Fruit fly (Drosophila melanogaster) whole organism, pupa: ENCODE data around the gene CG7465.
A peak's percentile ranks its signal among the peaks of the same experiment; 100 is the strongest.

Experiments
- CG10348 ChIP-seq: fragments of 200-800 bp; sonication (Bioruptor generic); IDR thresholded peaks from 2 replicates; pipeline ENCODE4 v1.3.6; 2022; ENCODE audit warnings: missing biosample characterization, missing genetic modification characterization
- CG12605 ChIP-seq: fragments of 200-800 bp; sonication (Bioruptor generic); IDR thresholded peaks from 2 replicates; pipeline ENCODE4 v1.3.6; 2022; ENCODE audit warnings: missing biosample characterization, missing genetic modification characterization
- CG13204 ChIP-seq: fragments of 200-800 bp; sonication (Bioruptor generic); optimal IDR thresholded peaks from 2 replicates; lab custom pipeline; 2018; ENCODE audit warnings: missing biosample characterization, mild to moderate bottlenecking, missing genetic modification characterization, moderate library complexity
- CG14655 ChIP-seq: fragments of 200-800 bp; sonication (Bioruptor generic); optimal IDR thresholded peaks from 3 replicates; lab custom pipeline; 2017; ENCODE audit warnings: mild to moderate bottlenecking, missing biosample characterization, missing genetic modification reagents, missing genetic modification characterization
- CG15710 ChIP-seq: fragments of 200-800 bp; sonication (Bioruptor generic); optimal IDR thresholded peaks from 2 replicates; lab custom pipeline; 2018; ENCODE audit warnings: missing biosample characterization, mild to moderate bottlenecking, missing genetic modification characterization, moderate library complexity
- CG17806 ChIP-seq: fragments of 200-800 bp; sonication (Bioruptor generic); optimal IDR thresholded peaks from 2 replicates; lab custom pipeline; 2018; ENCODE audit warnings: missing biosample characterization, mild to moderate bottlenecking, missing genetic modification characterization, moderate library complexity
- CG32121 ChIP-seq: fragments of 200-800 bp; sonication (Bioruptor generic); IDR thresholded peaks from 2 replicates; pipeline ENCODE4 v1.3.6; 2022; ENCODE audit warnings: missing biosample characterization, missing genetic modification characterization
- CG34367 ChIP-seq: fragments of 200-800 bp; sonication (Bioruptor generic); optimal IDR thresholded peaks from 2 replicates; lab custom pipeline; 2018; ENCODE audit warnings: missing biosample characterization, mild to moderate bottlenecking, missing genetic modification characterization
- CG4496 ChIP-seq: fragments of 200-800 bp; sonication (Bioruptor generic); IDR thresholded peaks from 3 replicates; pipeline ENCODE4 v1.3.6; 2022; ENCODE audit warnings: missing biosample characterization, missing genetic modification characterization
- CG8159 ChIP-seq: fragments of 200-800 bp; sonication (Bioruptor generic); optimal IDR thresholded peaks from 3 replicates; lab custom pipeline; 2018; ENCODE audit warnings: missing biosample characterization, mild to moderate bottlenecking, missing genetic modification characterization, moderate library complexity
- CG8301 ChIP-seq: fragments of 200-800 bp; sonication (Bioruptor generic); optimal IDR thresholded peaks from 2 replicates; lab custom pipeline; 2018; ENCODE audit warnings: missing biosample characterization, mild to moderate bottlenecking, missing genetic modification characterization
- CG9948 ChIP-seq: fragments of 200-800 bp; sonication (Bioruptor generic); optimal IDR thresholded peaks from 2 replicates; lab custom pipeline; 2018; ENCODE audit warnings: missing biosample characterization, mild to moderate bottlenecking, missing genetic modification characterization, moderate library complexity
- D1 ChIP-seq: fragments of 200-800 bp; sonication (Bioruptor generic); optimal IDR thresholded peaks from 2 replicates; lab custom pipeline; 2018; ENCODE audit warnings: missing biosample characterization, mild to moderate bottlenecking, missing genetic modification characterization, moderate library complexity
- EcR ChIP-seq: fragments of 200-800 bp; sonication (Bioruptor generic); optimal IDR thresholded peaks from 3 replicates; lab custom pipeline; 2019; ENCODE audit warnings: missing biosample characterization, missing genetic modification characterization, mild to moderate bottlenecking, moderate library complexity, missing genetic modification reagents
- Ets98B ChIP-seq: fragments of 200-800 bp; sonication (Bioruptor generic); IDR thresholded peaks from 2 replicates; pipeline ENCODE4 v1.3.6; 2022; ENCODE audit warnings: missing biosample characterization, missing genetic modification characterization
- Pif1A ChIP-seq: fragments of 200-800 bp; sonication (Bioruptor generic); optimal IDR thresholded peaks from 3 replicates; lab custom pipeline; 2016; ENCODE audit warnings: missing biosample characterization, missing genetic modification characterization
- Pif1B ChIP-seq: fragments of 200-800 bp; sonication (Bioruptor generic); optimal IDR thresholded peaks from 3 replicates; lab custom pipeline; 2016; ENCODE audit warnings: missing biosample characterization, missing genetic modification characterization
- Snoo ChIP-seq: fragments of 200-800 bp; sonication (Bioruptor generic); optimal IDR thresholded peaks from 3 replicates; lab custom pipeline; 2017; ENCODE audit warnings: missing biosample characterization, mild to moderate bottlenecking, missing genetic modification characterization, inconsistent platforms
- fd96Ca ChIP-seq: fragments of 200-800 bp; sonication (Bioruptor generic); IDR thresholded peaks from 3 replicates; pipeline ENCODE4 v1.3.6; 2022; ENCODE audit warnings: missing biosample characterization, missing genetic modification characterization
- gl ChIP-seq: fragments of 200-800 bp; sonication (Bioruptor generic); optimal IDR thresholded peaks from 2 replicates; lab custom pipeline; 2018; ENCODE audit warnings: missing biosample characterization, mild to moderate bottlenecking, missing genetic modification characterization
- rn ChIP-seq: fragments of 200-800 bp; sonication (Bioruptor generic); IDR thresholded peaks from 2 replicates; pipeline ENCODE4 v1.3.6; 2022; ENCODE audit warnings: missing biosample characterization, missing genetic modification characterization

The CG7465 gene

DNA sequence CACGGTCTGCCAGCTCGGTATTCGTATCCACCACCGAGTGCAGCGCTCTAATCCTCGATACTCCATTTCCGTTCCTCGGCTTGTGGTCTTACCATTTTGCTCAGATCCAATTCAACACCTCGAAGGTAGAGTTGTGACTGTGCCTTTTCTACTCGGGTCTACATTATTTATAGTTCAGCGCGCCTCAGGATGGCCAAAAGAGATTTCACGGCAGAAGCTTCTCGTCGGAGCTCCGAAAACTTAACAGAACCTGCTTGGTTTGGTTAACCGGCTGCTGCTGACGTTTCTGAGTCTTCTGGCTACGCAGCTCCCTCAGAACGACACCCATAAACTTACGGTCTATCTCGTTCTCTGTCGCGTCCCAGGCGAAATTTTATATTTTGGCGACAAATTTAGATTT is 13.6 kb upstream of the CG7465 start, which contains the start of gene CG32241:
TSS of gene CG32241 (minus strand) at position 101 of the 400 bp plus-strand sequence.
- no peak for TF ChIP-seq CG8301 (tag; lab: Kevin White, UChicago)
- no peak for TF ChIP-seq CG9948
- TF ChIP-seq Pif1A = no peak
- TF ChIP-seq CG17806 (tag; lab: Kevin White, UChicago) = no peak
- TF ChIP-seq Snoo (tag; lab: Kevin White, UChicago) = no peak
- no peak for TF ChIP-seq CG8159
- TF ChIP-seq CG14655 (GFP tag; lab: Kevin White, UChicago) = no peak
- no peak for TF ChIP-seq CG32121 (GFP tag; lab: Robert Waterston, UW)
- TF ChIP-seq CG15710 (tag; lab: Kevin White, UChicago) = no peak
- TF ChIP-seq CG13204 (GFP tag; lab: Kevin White, UChicago) = no peak
- TF ChIP-seq CG12605 (GFP tag; lab: Robert Waterston, UW) = no peak
- no peak for TF ChIP-seq CG34367 (tag; lab: Kevin White, UChicago)
- no peak for TF ChIP-seq Pif1B (GFP tag; lab: Kevin White, UChicago)
- no peak for TF ChIP-seq D1 (tag; lab: Kevin White, UChicago)
- TF ChIP-seq gl = no peak
- TF ChIP-seq EcR (GFP tag; lab: Kevin White, UChicago) = no peak
- TF ChIP-seq CG4496 = no peak
- no peak for TF ChIP-seq fd96Ca
- no peak for TF ChIP-seq CG10348 (GFP tag; lab: Robert Waterston, UW)
- TF ChIP-seq, all 21 proteins: peak for 0

DNA sequence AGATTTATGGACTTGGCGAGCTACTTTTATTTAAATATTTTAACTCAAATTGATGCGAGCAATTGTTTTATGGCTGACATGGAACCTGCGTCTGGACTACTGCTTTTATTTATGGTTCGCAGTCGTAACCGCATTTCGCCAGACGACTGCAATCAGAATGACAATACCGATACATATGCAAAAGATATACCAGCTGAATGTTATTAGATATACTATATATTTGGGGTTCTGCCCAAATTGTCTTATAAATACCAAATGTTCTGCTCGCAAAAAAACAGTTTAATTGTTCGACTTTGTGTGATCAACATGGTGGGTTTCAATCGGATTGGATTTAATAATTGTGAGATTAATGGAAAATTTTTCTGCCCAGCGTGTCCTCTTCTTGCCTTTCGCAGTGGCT is 10.4 kb upstream of the CG7465 start, which contains the start of gene CG32249:
TSS of gene CG32249 (plus strand) at position 301 of the 400 bp plus-strand sequence.
- TF ChIP-seq Pif1B (GFP tag; lab: Kevin White, UChicago) = no peak
- no peak for TF ChIP-seq CG17806 (tag; lab: Kevin White, UChicago)
- no peak for TF ChIP-seq D1 (tag; lab: Kevin White, UChicago)
- TF ChIP-seq gl = no peak

DNA sequence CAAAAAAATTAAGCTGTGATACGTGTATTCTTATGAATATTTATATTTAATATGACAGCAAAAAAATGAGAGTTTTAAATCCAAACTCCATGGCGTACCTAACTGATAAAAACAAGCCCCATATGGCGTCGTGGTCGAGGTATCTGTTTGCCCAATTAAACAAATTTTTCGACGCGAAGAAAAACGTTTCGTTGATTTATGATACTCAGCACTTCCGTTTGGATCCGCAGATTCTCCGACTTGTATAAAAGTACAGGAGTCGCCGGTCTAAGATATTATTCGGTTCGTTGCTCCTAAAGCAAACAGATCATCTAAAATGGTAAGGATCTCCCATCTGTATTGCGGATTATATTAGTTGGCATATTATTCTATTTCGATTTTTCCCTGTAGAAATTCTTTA is 8.6 kb upstream of the CG7465 start, which contains the start of gene CG32248:
TSS of gene CG32248 (plus strand) at position 301 of the 400 bp plus-strand sequence.
- TF ChIP-seq EcR (GFP tag; lab: Kevin White, UChicago) = no peak
- no peak for TF ChIP-seq Pif1A
- TF ChIP-seq CG17806 (tag; lab: Kevin White, UChicago) = no peak
- no peak for TF ChIP-seq CG34367 (tag; lab: Kevin White, UChicago)
- no peak for TF ChIP-seq gl
- TF ChIP-seq CG13204 (GFP tag; lab: Kevin White, UChicago) = no peak
- TF ChIP-seq fd96Ca = no peak
- TF ChIP-seq CG9948 = no peak
- TF ChIP-seq CG32121 (GFP tag; lab: Robert Waterston, UW) = no peak
- no peak for TF ChIP-seq Pif1B (GFP tag; lab: Kevin White, UChicago)
- no peak for TF ChIP-seq CG14655 (GFP tag; lab: Kevin White, UChicago)
- TF ChIP-seq CG4496 = no peak
- no peak for TF ChIP-seq Snoo (tag; lab: Kevin White, UChicago)
- TF ChIP-seq CG8301 (tag; lab: Kevin White, UChicago) = no peak
- no peak for TF ChIP-seq CG15710 (tag; lab: Kevin White, UChicago)
- TF ChIP-seq CG8159 = no peak
- TF ChIP-seq CG12605 (GFP tag; lab: Robert Waterston, UW) = no peak
- no peak for TF ChIP-seq D1 (tag; lab: Kevin White, UChicago)
- no peak for TF ChIP-seq Ets98B (GFP tag; lab: Robert Waterston, UW)

DNA sequence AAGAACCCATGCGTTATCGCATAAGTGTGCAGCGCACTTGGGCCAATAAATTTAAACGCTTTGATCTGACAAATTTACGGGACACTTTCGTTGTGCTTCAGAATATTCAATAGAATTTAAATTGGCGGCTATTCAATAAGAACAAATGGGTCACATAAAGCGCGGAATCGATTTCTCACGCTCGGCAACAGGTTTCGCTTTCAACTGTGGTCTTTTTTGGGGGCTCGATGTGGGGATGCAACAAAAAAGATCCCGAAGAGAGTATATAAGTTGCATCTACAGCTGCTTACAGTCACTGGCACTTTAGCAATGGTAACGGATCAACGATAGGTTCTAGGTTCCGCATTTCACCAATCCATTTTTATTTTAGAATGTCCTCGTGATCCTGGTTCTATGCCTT is 7.3 kb upstream of the CG7465 start, which contains the start of gene CG11349:
TSS of gene CG11349 (plus strand) at position 301 of the 400 bp plus-strand sequence.
- TF ChIP-seq EcR (GFP tag; lab: Kevin White, UChicago) = no peak
- no peak for TF ChIP-seq Ets98B (GFP tag; lab: Robert Waterston, UW)
- TF ChIP-seq CG17806 (tag; lab: Kevin White, UChicago) = no peak
- TF ChIP-seq CG8159 = no peak
- TF ChIP-seq CG9948 = no peak
- no peak for TF ChIP-seq Pif1A
- TF ChIP-seq Snoo (tag; lab: Kevin White, UChicago) = no peak
- no peak for TF ChIP-seq CG14655 (GFP tag; lab: Kevin White, UChicago)
- TF ChIP-seq Pif1B (GFP tag; lab: Kevin White, UChicago) = no peak
- no peak for TF ChIP-seq fd96Ca
- TF ChIP-seq CG10348 (GFP tag; lab: Robert Waterston, UW) = no peak
- no peak for TF ChIP-seq CG4496
- TF ChIP-seq CG32121 (GFP tag; lab: Robert Waterston, UW) = no peak
- TF ChIP-seq CG34367 (tag; lab: Kevin White, UChicago) = no peak
- TF ChIP-seq CG12605 (GFP tag; lab: Robert Waterston, UW) = no peak
- TF ChIP-seq gl = no peak
- TF ChIP-seq D1 (tag; lab: Kevin White, UChicago) = no peak

DNA sequence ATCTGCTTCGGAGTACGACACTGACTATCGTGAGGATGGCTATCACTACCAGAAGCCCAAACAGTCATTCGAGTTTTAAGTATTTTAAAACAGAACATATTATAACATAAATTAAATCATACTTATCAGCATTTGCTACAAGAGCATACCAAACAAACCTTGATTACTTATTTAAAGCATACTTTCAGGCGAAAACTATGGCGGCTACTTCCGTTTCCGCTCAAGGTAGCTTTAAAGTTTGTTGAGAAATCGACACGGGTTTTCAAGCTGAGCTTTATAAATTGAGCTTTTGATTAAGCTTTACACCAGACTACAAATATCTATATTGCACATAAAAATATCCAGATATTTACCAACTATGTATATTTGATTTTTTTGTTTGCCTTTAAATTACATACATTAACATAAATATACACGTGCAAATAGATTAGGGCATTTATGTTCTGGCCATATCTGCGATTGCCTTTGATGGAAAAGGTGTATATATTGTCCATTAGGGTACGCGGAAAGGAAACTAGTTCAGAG is 5.1 kb upstream of the CG7465 start:
- TF ChIP-seq CG8159 (peak; percentile 20), CG4496 (peak; percentile 96), CG15710 (tag; lab: Kevin White, UChicago) (no peak), EcR (GFP tag; lab: Kevin White, UChicago) (no peak), D1 (tag; lab: Kevin White, UChicago) (no peak), CG17806 (tag; lab: Kevin White, UChicago) (no peak), Pif1B (GFP tag; lab: Kevin White, UChicago) (peak; percentile 13), CG10348 (GFP tag; lab: Robert Waterston, UW) (no peak), Pif1A (peak; percentile 66), fd96Ca (0 out of 3 replicates have a peak, but pooled peaks have one; percentile 35), CG32121 (GFP tag; lab: Robert Waterston, UW) (no peak), CG13204 (GFP tag; lab: Kevin White, UChicago) (no peak), Ets98B (GFP tag; lab: Robert Waterston, UW) (peak; percentile 61), CG34367 (tag; lab: Kevin White, UChicago) (peak; percentile 43), rn (no peak), CG14655 (GFP tag; lab: Kevin White, UChicago) (peak; percentile 25), CG12605 (GFP tag; lab: Robert Waterston, UW) (peak; percentile 20; the same call in 1 of the 2 replicates), CG8301 (tag; lab: Kevin White, UChicago) (peak; percentile 24), CG9948 (no peak), gl (no peak), Snoo (tag; lab: Kevin White, UChicago) (no peak)
